Fruit fly (Drosophila melanogaster): ENCODE measurements around the gene Set8.

Gene Set8

DNA sequence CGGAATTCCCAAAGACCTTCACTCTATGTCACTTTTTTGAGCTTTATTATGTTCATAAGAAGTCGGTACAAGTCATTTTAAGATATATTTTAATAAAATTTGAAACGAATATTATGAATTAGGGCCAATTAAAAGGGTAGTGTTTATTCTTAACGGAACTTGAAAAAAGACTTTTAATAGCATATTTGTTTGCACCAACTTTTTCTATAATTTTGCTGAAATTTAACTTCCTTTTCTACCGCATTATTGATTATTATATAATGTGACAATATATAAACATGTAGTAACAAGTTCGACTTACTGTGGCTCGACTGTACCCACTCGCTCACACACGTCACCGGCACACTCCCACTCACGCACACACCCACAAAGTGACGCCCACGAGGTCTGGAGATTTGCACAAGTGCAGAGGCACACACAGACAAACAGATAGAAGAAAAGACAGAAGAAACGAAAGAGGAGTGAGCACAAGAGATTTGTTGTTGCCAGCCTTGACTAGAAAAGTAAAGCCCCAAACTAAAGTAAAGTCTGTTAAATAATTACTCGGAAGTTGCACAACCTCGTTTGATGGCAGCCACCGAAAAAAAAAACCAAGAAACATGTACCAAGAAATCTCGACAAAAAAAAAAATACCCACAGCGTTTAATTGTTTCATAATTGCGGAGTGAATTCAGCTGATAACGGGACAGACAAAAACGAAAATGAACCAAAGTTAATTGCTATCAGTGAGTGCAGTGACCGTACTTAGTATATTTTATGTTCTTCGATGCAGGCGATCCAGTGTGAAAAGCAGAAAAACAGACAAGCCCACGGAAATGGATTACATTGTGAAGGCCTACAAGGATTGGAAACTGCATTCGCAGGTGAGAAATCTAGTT is 25.6 kb upstream of the Set8 start (continued):
- no peak for TF ChIP-seq Optix (GFP tag; IDR thresholded peaks at IDR 0.05)
- TF ChIP-seq Hmr (GFP tag; optimal IDR thresholded peaks at IDR 0.05), result peak; percentile 37
- no peak for TF ChIP-seq CG4360 (GFP tag; IDR thresholded peaks at IDR 0.05)
- peak; percentile 16 for TF ChIP-seq CG2120 (GFP tag; optimal IDR thresholded peaks at IDR 0.05)
- 0 out of 3 replicates have a peak, but pooled peaks have one; percentile 15 for TF ChIP-seq Dbx (GFP tag; IDR thresholded peaks at IDR 0.05)
- TF ChIP-seq sqz (GFP tag; optimal IDR thresholded peaks at IDR 0.05), result peak; percentile 48
- no peak for TF ChIP-seq sd (tag; optimal IDR thresholded peaks at IDR 0.05)
- TF ChIP-seq CG2199 (GFP tag; IDR thresholded peaks at IDR 0.05), result no peak
- TF ChIP-seq CG3847 (GFP tag; IDR thresholded peaks at IDR 0.05), result no peak
- peak; percentile 20 for TF ChIP-seq CG1233 (GFP tag; optimal IDR thresholded peaks at IDR 0.05)
- TF ChIP-seq CG31224 (GFP tag; IDR thresholded peaks at IDR 0.05), result no peak
- peak; percentile 5 for TF ChIP-seq CG5180 (GFP tag; optimal IDR thresholded peaks at IDR 0.05)
- no peak for TF ChIP-seq CG42726 (GFP tag; IDR thresholded peaks at IDR 0.05; ENCODE audit: partially characterized antibody)
- no peak for TF ChIP-seq CG17612 (GFP tag; IDR thresholded peaks at IDR 0.05)
- TF ChIP-seq CG17912 (GFP tag; optimal IDR thresholded peaks at IDR 0.05), result no peak
- no peak for TF ChIP-seq Trl (optimal IDR thresholded peaks at IDR 0.05)
- no peak for TF ChIP-seq Trl (GFP tag; optimal IDR thresholded peaks at IDR 0.05)
- TF ChIP-seq CG10543 (GFP tag; optimal IDR thresholded peaks at IDR 0.05), result no peak
- peak; percentile 33 for TF ChIP-seq CG6765 (GFP tag; optimal IDR thresholded peaks at IDR 0.05)
- TF ChIP-seq dpn (GFP tag; optimal IDR thresholded peaks at IDR 0.05), result peak in 1 of 2 experiments; percentile 8
- TF ChIP-seq Ravus (GFP tag; IDR thresholded peaks at IDR 0.05), result no peak
- 0 out of 2 replicates have a peak, but pooled peaks have one; percentile 4 for TF ChIP-seq CG9932 (GFP tag; IDR thresholded peaks at IDR 0.05)
- no peak for TF ChIP-seq Bdp1 (GFP tag; optimal IDR thresholded peaks at IDR 0.05)
- no peak for TF ChIP-seq sisA (GFP tag; IDR thresholded peaks at IDR 0.05)
- no peak for TF ChIP-seq fu2 (GFP tag; optimal IDR thresholded peaks at IDR 0.05)
- TF ChIP-seq CG18262 (tag; optimal IDR thresholded peaks at IDR 0.05), result peak; percentile 18
- TF ChIP-seq CG15269 (tag; optimal IDR thresholded peaks at IDR 0.05), result peak; percentile 21
- no peak for TF ChIP-seq Myb (GFP tag; optimal IDR thresholded peaks at IDR 0.05)
- TF ChIP-seq Hr78 (GFP tag; optimal IDR thresholded peaks at IDR 0.05), result no peak
- no peak for TF ChIP-seq CG9727 (GFP tag; optimal IDR thresholded peaks at IDR 0.05)
- TF ChIP-seq CG2129 (GFP tag; IDR thresholded peaks at IDR 0.05; ENCODE audit: partially characterized antibody), result no peak
- no peak for TF ChIP-seq CG6791 (GFP tag; IDR thresholded peaks at IDR 0.05; ENCODE audit: partially characterized antibody)
- TF ChIP-seq CG15073 (GFP tag; optimal IDR thresholded peaks at IDR 0.05), result no peak
- peak; percentile 11 for TF ChIP-seq CG18619 (GFP tag; optimal IDR thresholded peaks at IDR 0.05)
- TF ChIP-seq CG10147 (GFP tag; optimal IDR thresholded peaks at IDR 0.05), result peak; percentile 17
- TF ChIP-seq gce (GFP tag; IDR thresholded peaks at IDR 0.05), result no peak
- TF ChIP-seq CG1603 (tag; optimal IDR thresholded peaks at IDR 0.05), result no peak
- TF ChIP-seq CG13894 (tag; optimal IDR thresholded peaks at IDR 0.05), result no peak
- TF ChIP-seq CG15696 (tag; optimal IDR thresholded peaks at IDR 0.05), result no peak
- TF ChIP-seq Rx (GFP tag; IDR thresholded peaks at IDR 0.05), result no peak
- TF ChIP-seq zfh1 (GFP tag; IDR thresholded peaks at IDR 0.05), result no peak
- TF ChIP-seq tin (GFP tag; optimal IDR thresholded peaks at IDR 0.05), result peak; percentile 8
- no peak for TF ChIP-seq CG6854 (GFP tag; optimal IDR thresholded peaks at IDR 0.05)
- no peak for TF ChIP-seq dm (GFP tag; optimal IDR thresholded peaks at IDR 0.05)
- TF ChIP-seq h (optimal IDR thresholded peaks at IDR 0.05), result no peak
- no peak for TF ChIP-seq CG3838 (GFP tag; optimal IDR thresholded peaks at IDR 0.05)
- TF ChIP-seq en (GFP tag; optimal IDR thresholded peaks at IDR 0.05), result no peak
- TF ChIP-seq Abd-B (GFP tag; optimal IDR thresholded peaks at IDR 0.05), result no peak
- TF ChIP-seq emc (GFP tag; optimal IDR thresholded peaks at IDR 0.05), result no peak
- no peak for TF ChIP-seq CG4404 (GFP tag; IDR thresholded peaks at IDR 0.05)

Data from whole organism, embryonic.